Worm (Caenorhabditis elegans): ENCODE results near the gene T22D1.5.

- TF ChIP-seq elt-3 (tag; optimal IDR thresholded peaks at IDR 0.05): no peak
- peak; percentile 92 for TF ChIP-seq hlh-1 (tag; optimal IDR thresholded peaks at IDR 0.05)
- TF ChIP-seq mab-5 (tag; optimal IDR thresholded peaks at IDR 0.05): no peak
- no peak for TF ChIP-seq unc-39 (tag; optimal IDR thresholded peaks at IDR 0.05)
- TF ChIP-seq blmp-1 (tag; optimal IDR thresholded peaks at IDR 0.05): no peak
Observed at ce11 chrIV:6946832-6947231, 43.1 kb downstream of the T22D1.5 start.
